Worm (Caenorhabditis elegans) whole organism, L4/young adult: ENCODE results near the gene ZK1248.17.

Experiments used
- W03F9.2 ChIP-seq: fragments of 150-350 bp; optimal IDR thresholded peaks from 2 replicates; lab custom pipeline; 2014; ENCODE audit warnings: missing biosample characterization, missing genetic modification characterization
- dao-5 ChIP-seq: sonication (generic microtip); optimal IDR thresholded peaks from 2 replicates; lab custom pipeline; 2016; ENCODE audit warnings: missing genotype, missing genetic modification characterization, moderate library complexity, missing compliant biosample characterization
- him-1 ChIP-seq: sonication (generic microtip); optimal IDR thresholded peaks from 2 replicates; lab custom pipeline; 2016; ENCODE audit warnings: missing genotype, missing genetic modification reagents, missing genetic modification characterization, missing compliant biosample characterization

ZK1248.17 gene

DNA sequence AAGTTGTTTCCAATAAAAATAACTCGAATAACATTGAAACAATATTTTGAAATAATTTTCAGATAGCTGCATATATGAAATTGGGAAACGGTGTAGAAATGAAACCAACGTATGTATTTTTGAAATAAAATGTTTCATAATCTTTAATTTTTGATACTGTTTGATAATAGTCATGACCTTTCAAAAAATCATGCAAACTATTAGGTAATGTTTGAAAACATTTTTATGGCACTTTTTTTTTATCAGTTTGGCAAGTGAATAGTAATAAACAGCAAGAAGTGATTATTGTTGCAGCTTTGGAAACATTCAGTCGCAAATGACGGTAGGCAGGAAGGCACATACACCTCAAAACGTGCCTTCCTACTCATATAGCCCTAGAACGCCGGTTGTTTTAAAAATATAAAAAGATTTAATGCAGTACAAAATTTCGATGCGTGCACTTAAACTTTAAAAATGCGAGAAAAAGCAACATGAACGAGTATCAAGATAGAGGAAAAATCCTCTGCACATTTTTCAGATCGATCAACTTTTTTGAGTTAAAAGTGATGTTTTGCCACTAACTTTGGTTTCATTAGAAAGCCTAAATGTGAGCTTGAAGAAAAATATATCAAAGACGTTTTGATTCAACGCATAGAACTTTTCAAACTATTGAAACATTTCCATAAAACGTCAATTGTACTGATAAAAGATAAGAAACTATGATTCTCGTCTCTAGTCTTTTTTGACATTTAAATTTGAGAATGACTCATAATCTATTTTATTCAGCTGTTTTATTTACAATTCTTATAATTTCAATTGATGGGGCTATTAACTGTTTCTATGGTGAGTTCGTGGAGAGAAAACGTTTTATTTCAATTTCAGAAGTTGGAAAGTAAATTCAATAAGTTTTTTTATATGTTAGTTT lies 20.3 kb upstream of the ZK1248.17 start, which contains the start of gene F55C12.19:
F55C12.19 (plus strand) TSS at position 735 of the 904 bp plus-strand sequence.
- TF ChIP-seq him-1 (tag; lab: Kevin White, UChicago) (no peak), W03F9.2 (no peak), dao-5 (tag; lab: Kevin White, UChicago) (no peak)

ce11 chrII:5863893-5864292 lies 18.6 kb upstream of the ZK1248.17 start, which contains the start of gene tag-234:
Gene tag-234, plus strand, starts transcription at chrII:5864193.
- TF ChIP-seq him-1 (tag; lab: Kevin White, UChicago) (no peak), W03F9.2 (no peak), dao-5 (tag; lab: Kevin White, UChicago) (no peak)

- TF ChIP-seq dao-5 (tag; lab: Kevin White, UChicago) (no peak), W03F9.2 (no peak), him-1 (tag; lab: Kevin White, UChicago) (no peak)
These were observed 15.3 kb upstream of the ZK1248.17 start for ce11 chrII:5860621-5861020.

DNA sequence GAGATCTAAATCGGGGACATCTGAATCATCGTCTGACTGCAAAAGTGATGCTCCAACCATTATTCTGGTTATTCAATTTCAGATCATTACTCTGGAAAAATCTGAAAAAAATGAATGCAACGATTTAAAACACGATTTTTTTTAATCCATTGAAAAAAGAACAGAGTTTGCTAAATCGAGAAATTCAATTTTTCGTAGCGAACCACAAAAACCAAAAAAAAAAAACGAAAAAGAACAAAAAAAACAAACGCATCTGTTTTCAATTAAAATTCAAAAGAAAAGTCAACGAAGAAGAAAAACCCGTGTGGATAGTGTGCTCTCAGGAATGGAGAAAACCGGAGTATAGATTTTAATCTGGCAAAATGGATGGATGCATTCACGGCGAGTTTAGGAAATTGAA lies 13.0 kb upstream of the ZK1248.17 start, which contains the start of gene F55C12.4:
F55C12.4 (minus strand) TSS at position 101 of the 400 bp plus-strand sequence.
- TF ChIP-seq dao-5 (tag; lab: Kevin White, UChicago) (no peak), him-1 (tag; lab: Kevin White, UChicago) (no peak), W03F9.2 (no peak)

- TF ChIP-seq W03F9.2 (no peak), dao-5 (tag; lab: Kevin White, UChicago) (no peak), him-1 (tag; lab: Kevin White, UChicago) (no peak)
These were observed 8.8 kb upstream of the ZK1248.17 start, which contains the start of gene H41C03.1 for ce11 chrII:5854122-5854521. Gene H41C03.1, plus strand, starts transcription at chrII:5854422.

DNA sequence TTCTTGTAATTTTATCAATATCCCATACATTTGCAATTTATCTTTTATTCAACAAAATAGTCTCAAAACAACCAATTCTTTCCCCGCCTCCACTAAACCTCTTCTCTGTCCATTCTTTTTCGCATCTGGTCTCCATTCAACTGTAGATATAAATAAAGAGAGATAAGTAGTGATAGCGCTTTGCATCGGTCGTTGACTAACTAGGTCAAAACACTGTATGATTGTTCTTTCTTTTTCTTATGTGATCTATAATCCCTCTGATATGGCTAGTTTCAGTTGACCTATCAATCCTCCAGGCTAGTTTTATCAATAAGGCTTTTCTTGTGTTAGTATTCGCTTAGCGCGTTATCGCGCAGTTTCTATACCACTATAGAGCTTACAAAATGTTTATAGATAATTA lies 7.9 kb upstream of the ZK1248.17 start:
- TF ChIP-seq dao-5 (tag; lab: Kevin White, UChicago) (no peak), W03F9.2 (no peak), him-1 (tag; lab: Kevin White, UChicago) (no peak)

- no peak for TF ChIP-seq dao-5 (tag; lab: Kevin White, UChicago)
- no peak for TF ChIP-seq W03F9.2
- no peak for TF ChIP-seq him-1 (tag; lab: Kevin White, UChicago)
These were observed 6.7 kb upstream of the ZK1248.17 start, which contains the start of gene H41C03.2 for ce11 chrII:5852007-5852406. Gene H41C03.2, minus strand, starts transcription at chrII:5852107.

DNA sequence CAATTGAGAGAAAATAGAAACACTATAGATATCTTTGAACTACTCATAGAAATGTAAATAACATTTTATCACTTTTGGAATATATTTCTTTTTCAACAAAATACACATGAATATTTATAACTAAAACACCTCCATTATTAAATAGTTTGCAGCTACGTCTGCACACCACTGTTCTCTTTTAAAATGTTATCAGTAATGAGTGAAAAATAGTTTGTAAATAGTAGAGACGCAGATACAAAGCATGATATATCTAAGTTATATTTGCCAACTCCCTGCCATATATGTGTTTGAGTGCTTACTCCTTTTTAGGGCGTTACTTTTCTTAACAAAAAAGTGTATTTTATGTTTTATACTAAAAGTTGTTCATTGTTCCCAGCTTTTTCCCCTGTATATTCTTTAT lies 840 bp upstream of the ZK1248.17 start:
- TF ChIP-seq W03F9.2 (no peak), dao-5 (tag; lab: Kevin White, UChicago) (no peak), him-1 (tag; lab: Kevin White, UChicago) (no peak)

DNA sequence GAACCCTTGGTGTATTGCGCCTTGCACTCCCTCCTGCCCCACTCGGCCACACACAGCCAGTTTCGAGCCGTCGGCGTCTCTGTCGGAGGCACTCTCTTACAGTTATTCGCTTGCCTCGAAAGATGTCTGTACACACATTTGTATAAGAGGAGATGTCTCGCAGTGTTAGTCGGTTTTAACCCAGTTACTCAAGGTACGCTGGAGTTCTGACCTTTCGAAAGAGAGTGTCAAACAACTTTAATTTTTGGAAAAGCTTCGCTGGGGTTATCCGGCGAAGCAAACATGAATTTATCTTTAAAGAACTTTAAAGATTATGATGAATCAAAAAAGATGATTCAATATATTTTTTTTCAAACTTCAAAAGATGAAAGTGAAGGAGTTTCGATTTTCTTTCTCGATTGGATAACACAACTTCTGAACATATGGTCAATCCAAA lies 629 bp downstream of the ZK1248.17 start:
- peak; percentile 97 for TF ChIP-seq W03F9.2
- TF ChIP-seq dao-5 (tag; lab: Kevin White, UChicago) = peak; percentile 92
- peak; percentile 99 for TF ChIP-seq him-1 (tag; lab: Kevin White, UChicago)

DNA sequence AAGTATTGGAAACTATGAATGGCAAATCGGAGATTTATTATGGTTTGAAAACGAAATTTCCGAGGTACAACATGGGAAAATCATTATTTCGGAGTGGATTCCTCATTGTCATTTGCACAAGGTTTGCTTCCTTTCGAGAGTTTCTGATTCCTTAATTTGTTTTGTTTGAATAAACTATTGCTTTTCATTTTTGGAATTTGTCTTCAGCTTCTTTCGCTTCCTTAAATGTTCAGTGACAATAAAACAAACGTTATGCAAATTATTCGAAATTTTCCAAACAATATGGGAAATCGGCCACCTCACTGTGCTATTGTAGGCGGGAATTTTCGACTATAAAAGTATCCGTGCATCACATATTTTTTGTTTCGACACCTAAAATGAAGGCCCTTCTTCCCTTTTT lies 3.5 kb downstream of the ZK1248.17 start, which contains the start of gene nep-25:
nep-25 (plus strand) TSS at position 375 of the 400 bp plus-strand sequence.
- TF ChIP-seq him-1 (tag; lab: Kevin White, UChicago) (no peak), W03F9.2 (no peak), dao-5 (tag; lab: Kevin White, UChicago) (no peak)

- no peak for TF ChIP-seq W03F9.2
- no peak for TF ChIP-seq dao-5 (tag; lab: Kevin White, UChicago)
- TF ChIP-seq him-1 (tag; lab: Kevin White, UChicago) = no peak
These were observed 4.2 kb downstream of the ZK1248.17 start, which contains the start of gene lec-5 for ce11 chrII:5841053-5841547. Gene lec-5, minus strand, starts transcription at chrII:5841103.

DNA sequence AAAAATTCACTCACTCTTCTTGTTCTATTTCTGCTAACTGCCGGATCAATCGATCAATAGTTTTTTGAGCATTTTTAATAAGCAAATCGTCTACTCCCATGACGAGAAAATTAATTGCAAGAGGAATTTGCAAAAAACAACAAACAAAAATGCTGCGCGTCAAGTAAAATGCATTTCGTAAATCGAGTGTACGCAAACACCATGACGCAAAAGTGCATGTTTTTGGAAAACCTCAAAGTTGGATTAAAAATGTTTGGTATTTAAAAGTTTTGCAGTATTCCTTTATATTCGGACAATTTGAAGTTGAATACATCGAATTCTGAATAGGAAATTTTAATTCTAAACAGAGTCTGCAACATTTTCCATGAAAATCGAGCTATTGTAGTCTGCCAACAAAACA lies 6.1 kb downstream of the ZK1248.17 start, which contains the start of gene ZK1248.19:
ZK1248.19 (minus strand) TSS at position 188 of the 400 bp plus-strand sequence.
- peak; percentile 38 for TF ChIP-seq W03F9.2
- no peak for TF ChIP-seq dao-5 (tag; lab: Kevin White, UChicago)

DNA sequence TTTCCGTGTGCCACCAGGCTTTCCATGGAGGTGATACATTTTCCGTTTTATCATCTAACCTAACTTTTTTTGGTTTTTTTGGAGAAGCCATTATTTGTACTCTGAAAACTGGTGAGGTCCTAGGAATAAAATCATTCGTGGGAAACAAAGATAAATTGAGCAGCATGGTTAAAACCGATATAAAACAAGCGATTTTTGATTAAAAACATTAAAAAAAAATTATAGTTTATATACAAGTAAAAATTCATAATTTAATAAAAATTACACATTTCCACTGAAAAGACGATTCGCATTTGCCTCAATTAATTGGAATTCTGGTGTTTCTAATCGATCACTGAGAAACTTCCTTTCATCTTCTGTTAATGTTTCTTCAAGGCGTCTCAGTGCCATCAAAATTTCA lies 6.9 kb downstream of the ZK1248.17 start, which contains the start of gene ZK1248.15:
ZK1248.15 (minus strand) TSS at position 101 of the 400 bp plus-strand sequence.
- no peak for TF ChIP-seq dao-5 (tag; lab: Kevin White, UChicago)
- no peak for TF ChIP-seq W03F9.2
- no peak for TF ChIP-seq him-1 (tag; lab: Kevin White, UChicago)
